Worm (Caenorhabditis elegans) whole organism, early embryonic: ENCODE measurements around the gene kcc-2.

Experiments
- F13C5.2 ChIP-seq: sonication (generic microtip); optimal IDR thresholded peaks from 2 replicates; lab custom pipeline; 2017; ENCODE audit warnings: mild to moderate bottlenecking, missing genetic modification characterization, inconsistent platforms, missing compliant biosample characterization
- aly-1 ChIP-seq: sonication (generic microtip); optimal IDR thresholded peaks from 2 replicates; lab custom pipeline; 2016; ENCODE audit warnings: missing genetic modification characterization, missing compliant biosample characterization
- ama-1 ChIP-seq: fragments of 150-350 bp; optimal IDR thresholded peaks from 2 replicates; lab custom pipeline; 2014
- ceh-13 ChIP-seq: fragments of 200-800 bp; sonication (Bioruptor generic); optimal IDR thresholded peaks from 2 replicates; lab custom pipeline; 2018; ENCODE audit warnings: mild to moderate bottlenecking, missing genetic modification characterization, missing compliant biosample characterization
- ets-7 ChIP-seq: sonication (generic microtip); optimal IDR thresholded peaks from 2 replicates; lab custom pipeline; 2016; ENCODE audit warnings: missing genotype, missing genetic modification characterization, missing compliant biosample characterization
- flt-1 ChIP-seq: fragments of 200-800 bp; sonication (Bioruptor generic); IDR thresholded peaks from 2 replicates; pipeline ENCODE4 v1.3.6; 2022; ENCODE audit warnings: missing genetic modification characterization, missing compliant biosample characterization
- hmbx-1 ChIP-seq: sonication (generic microtip); optimal IDR thresholded peaks from 2 replicates; lab custom pipeline; 2016; ENCODE audit warnings: mild to moderate bottlenecking, missing genetic modification characterization, missing compliant biosample characterization
- hmg-4 ChIP-seq: fragments of 200-800 bp; sonication (Bioruptor generic); optimal IDR thresholded peaks from 2 replicates; lab custom pipeline; 2018; ENCODE audit warnings: mild to moderate bottlenecking, missing genetic modification characterization, missing compliant biosample characterization
- hnd-1 ChIP-seq: sonication (generic microtip); optimal IDR thresholded peaks from 2 replicates; lab custom pipeline; 2016; ENCODE audit warnings: missing genetic modification characterization, missing compliant biosample characterization
- pes-1 ChIP-seq: fragments of 200-800 bp; sonication (Bioruptor generic); IDR thresholded peaks from 2 replicates; pipeline ENCODE4 v1.3.6; 2022; ENCODE audit warnings: missing genetic modification reagents, missing genetic modification characterization, missing compliant biosample characterization
- scrt-1 ChIP-seq: fragments of 200-800 bp; sonication (Bioruptor generic); IDR thresholded peaks from 2 replicates; pipeline ENCODE4 v1.3.6; 2022; ENCODE audit warnings: missing genetic modification characterization, missing compliant biosample characterization
- sea-1 ChIP-seq: fragments of 200-800 bp; sonication (Bioruptor generic); conservative IDR thresholded peaks from 2 replicates; pipeline ENCODE4 v1.3.6; 2022; ENCODE audit warnings: missing genetic modification characterization, missing compliant biosample characterization
- tbx-11 ChIP-seq: fragments of 200-800 bp; sonication (Bioruptor generic); IDR thresholded peaks from 2 replicates; pipeline ENCODE4 v1.3.6; 2022; ENCODE audit warnings: missing genetic modification characterization, missing compliant biosample characterization
- tra-4 ChIP-seq: sonication (generic microtip); optimal IDR thresholded peaks from 2 replicates; lab custom pipeline; 2017; ENCODE audit warnings: missing genetic modification characterization, missing compliant biosample characterization

DNA sequence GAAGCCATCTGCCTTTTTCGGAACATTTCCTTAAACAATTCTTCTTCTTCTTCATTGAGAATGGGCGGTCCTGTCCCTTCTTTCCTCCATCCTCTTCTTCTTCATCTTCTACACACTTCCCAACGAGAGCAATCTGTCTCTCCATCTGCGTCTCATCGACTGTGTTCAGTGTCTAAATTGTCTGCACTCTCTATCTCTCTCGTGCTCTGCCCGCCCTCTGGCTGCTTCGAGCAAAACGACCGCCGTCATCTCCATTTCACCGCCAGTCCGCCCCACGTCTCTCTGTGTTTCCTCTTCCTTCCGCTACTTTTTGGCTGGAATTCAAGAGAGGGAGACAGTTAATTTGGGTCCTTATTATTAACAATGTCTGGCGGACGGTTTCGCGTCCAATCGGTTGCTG, 12.7 kb downstream of the kcc-2 start:
- TF ChIP-seq sea-1 (GFP tag; lab: Robert Waterston, UW) (no peak), tra-4 (no peak), tbx-11 (GFP tag; lab: Robert Waterston, UW) (no peak), ama-1 (lab: Kevin White, UChicago) (no peak), F13C5.2 (tag; lab: Kevin White, UChicago) (no peak), hmbx-1 (tag; lab: Kevin White, UChicago) (no peak), aly-1 (tag; lab: Kevin White, UChicago) (no peak), ceh-13 (GFP tag; lab: Kevin White, UChicago) (no peak), pes-1 (no peak), scrt-1 (GFP tag; lab: Robert Waterston, UW) (no peak), flt-1 (GFP tag; lab: Robert Waterston, UW) (no peak), hnd-1 (tag; lab: Kevin White, UChicago) (no peak), hmg-4 (GFP tag; lab: Kevin White, UChicago) (no peak), ets-7 (no peak)
